Worm (Caenorhabditis elegans) whole organism, young adult: ENCODE results near the gene hsp-16.2.

ENCODE experiments used
- F33H1.4 ChIP-seq: fragments of 200-800 bp; sonication (Bioruptor generic); IDR thresholded peaks from 2 replicates; pipeline ENCODE4 v1.3.6; 2022; ENCODE audit warnings: missing genetic modification reagents, missing genetic modification characterization, missing compliant biosample characterization
- aptf-3 ChIP-seq: fragments of 200-800 bp; sonication (Bioruptor generic); IDR thresholded peaks from 2 replicates; pipeline ENCODE4 v1.3.6; 2022; ENCODE audit warnings: missing genetic modification characterization, missing compliant biosample characterization
- ceh-79 ChIP-seq: sonication (generic microtip); optimal IDR thresholded peaks from 2 replicates; lab custom pipeline; 2017; ENCODE audit warnings: mild to moderate bottlenecking, missing genetic modification characterization, missing compliant biosample characterization
- hlh-12 ChIP-seq: sonication (generic microtip); optimal IDR thresholded peaks from 2 replicates; lab custom pipeline; 2016; ENCODE audit warnings: missing genetic modification characterization, missing compliant biosample characterization
- lin-40 ChIP-seq: sonication (generic microtip); optimal IDR thresholded peaks from 2 replicates; lab custom pipeline; 2016; ENCODE audit warnings: missing genetic modification characterization, mild to moderate bottlenecking, missing compliant biosample characterization, missing genotype, missing genetic modification reagents
- madf-3 ChIP-seq: fragments of 200-800 bp; sonication (Bioruptor generic); IDR thresholded peaks from 2 replicates; pipeline ENCODE4 v1.3.6; 2022; ENCODE audit warnings: missing genetic modification reagents, missing genetic modification characterization, missing compliant biosample characterization
- nhr-179 ChIP-seq: sonication (generic microtip); optimal IDR thresholded peaks from 2 replicates; lab custom pipeline; 2016; ENCODE audit warnings: mild to moderate bottlenecking, missing genetic modification characterization, missing compliant biosample characterization
- nhr-90 ChIP-seq: sonication (generic microtip); optimal IDR thresholded peaks from 2 replicates; lab custom pipeline; 2016; ENCODE audit warnings: missing genotype, mild to moderate bottlenecking, missing genetic modification characterization, missing compliant biosample characterization
- rcor-1 ChIP-seq: fragments of 200-800 bp; sonication (Bioruptor generic); IDR thresholded peaks from 2 replicates; pipeline ENCODE4 v1.3.6; 2022; ENCODE audit warnings: missing genetic modification reagents, missing genetic modification characterization, missing compliant biosample characterization
- snpc-1.3 ChIP-seq: sonication (generic microtip); optimal IDR thresholded peaks from 2 replicates; lab custom pipeline; 2017; ENCODE audit warnings: missing genetic modification characterization, mild to moderate bottlenecking, missing compliant biosample characterization, antibody characterized with exemption, moderate library complexity, missing genotype, missing genetic modification reagents; ENCODE audit not compliant: insufficient read depth
- unc-130 ChIP-seq: sonication (generic microtip); optimal IDR thresholded peaks from 2 replicates; lab custom pipeline; 2016; ENCODE audit warnings: missing genetic modification reagents, missing genetic modification characterization, missing compliant biosample characterization
- xnd-1 ChIP-seq: sonication (generic microtip); optimal IDR thresholded peaks from 2 replicates; lab custom pipeline; 2016; ENCODE audit warnings: missing genotype, missing genetic modification reagents, missing genetic modification characterization, missing compliant biosample characterization

DNA sequence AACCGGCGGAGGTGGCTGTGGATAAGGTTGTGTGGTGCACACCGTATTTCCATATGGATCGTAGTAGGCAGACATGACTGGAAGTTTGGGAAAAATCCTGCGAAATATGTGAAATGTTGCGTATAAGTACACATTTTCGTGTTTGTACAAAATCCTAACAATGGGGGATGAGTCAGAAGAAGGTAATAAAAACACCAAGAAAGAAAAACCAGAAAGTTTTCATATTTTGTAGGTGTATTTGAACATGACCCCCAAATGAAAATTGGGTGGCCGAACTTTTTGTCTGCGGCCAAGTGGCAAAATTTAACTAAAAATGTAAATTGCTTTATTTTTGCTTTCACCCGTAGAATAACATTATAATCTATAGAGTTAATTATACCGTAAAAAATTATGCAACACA, 6.3 kb upstream of the hsp-16.2 start, which contains the start of gene Y46H3A.4:
- TF ChIP-seq ceh-79 (tag; lab: Kevin White, UChicago) (no peak), hlh-12 (tag; lab: Kevin White, UChicago) (no peak), lin-40 (tag; lab: Kevin White, UChicago) (no peak), nhr-179 (tag; lab: Kevin White, UChicago) (no peak), aptf-3 (GFP tag; lab: Robert Waterston, UW) (no peak), rcor-1 (GFP tag; lab: Robert Waterston, UW) (no peak), F33H1.4 (GFP tag; lab: Robert Waterston, UW) (no peak), nhr-90 (tag; lab: Kevin White, UChicago) (no peak), snpc-1.3 (no peak), madf-3 (GFP tag; lab: Robert Waterston, UW) (no peak), xnd-1 (tag; lab: Kevin White, UChicago) (no peak), unc-130 (GFP tag; lab: Kevin White, UChicago) (no peak)
